Worm (Caenorhabditis elegans) whole organism, early embryonic: ENCODE results near the gene rpb-4.

Experiments used
- flt-1 ChIP-seq: fragments of 200-800 bp; sonication (Bioruptor generic); IDR thresholded peaks from 2 replicates; pipeline ENCODE4 v1.3.6; 2022; ENCODE audit warnings: missing genetic modification characterization, missing compliant biosample characterization
- hmbx-1 ChIP-seq: sonication (generic microtip); optimal IDR thresholded peaks from 2 replicates; lab custom pipeline; 2016; ENCODE audit warnings: mild to moderate bottlenecking, missing genetic modification characterization, missing compliant biosample characterization
- sea-1 ChIP-seq: fragments of 200-800 bp; sonication (Bioruptor generic); conservative IDR thresholded peaks from 2 replicates; pipeline ENCODE4 v1.3.6; 2022; ENCODE audit warnings: missing genetic modification characterization, missing compliant biosample characterization

- TF ChIP-seq flt-1 (GFP tag; lab: Robert Waterston, UW) (no peak), hmbx-1 (tag; lab: Kevin White, UChicago) (no peak), sea-1 (GFP tag; lab: Robert Waterston, UW) (no peak)
Observed at ce11 chrII:7393393-7393792, 19.1 kb downstream of the rpb-4 start.
